Fruit fly (Drosophila melanogaster) whole organism, prepupa: ENCODE measurements around the gene Men-b.

Experiments used
- Blimp-1 ChIP-seq: fragments of 200-800 bp; sonication (Bioruptor generic); optimal IDR thresholded peaks from 3 replicates; lab custom pipeline; 2017; ENCODE audit warnings: missing biosample characterization, missing genetic modification characterization, mild to moderate bottlenecking, moderate library complexity, missing genetic modification reagents
- CG10631 ChIP-seq: fragments of 200-800 bp; sonication (Bioruptor generic); optimal IDR thresholded peaks from 2 replicates; lab custom pipeline; 2016; ENCODE audit warnings: missing biosample characterization, missing genetic modification characterization
- CG10669 ChIP-seq: fragments of 200-800 bp; sonication (Bioruptor generic); optimal IDR thresholded peaks from 3 replicates; lab custom pipeline; 2018; ENCODE audit warnings: missing biosample characterization, mild to moderate bottlenecking, missing genetic modification characterization, moderate library complexity
- CG11294 ChIP-seq: fragments of 200-800 bp; sonication (Bioruptor generic); IDR thresholded peaks from 2 replicates; pipeline ENCODE4 v1.3.6; 2022; ENCODE audit warnings: missing biosample characterization, missing genetic modification characterization
- CG11762 ChIP-seq: fragments of 200-800 bp; sonication (Bioruptor generic); optimal IDR thresholded peaks from 3 replicates; lab custom pipeline; 2016; ENCODE audit warnings: missing biosample characterization, missing genetic modification characterization; ENCODE audit not compliant: insufficient read depth
- CG11902 ChIP-seq: fragments of 200-800 bp; sonication (Bioruptor generic); optimal IDR thresholded peaks from 3 replicates; lab custom pipeline; 2016; ENCODE audit warnings: missing biosample characterization, missing genetic modification characterization
- CG15336 ChIP-seq: fragments of 200-800 bp; sonication (Bioruptor generic); IDR thresholded peaks from 2 replicates; pipeline ENCODE4 v1.3.6; 2022; ENCODE audit warnings: missing biosample characterization, missing genetic modification characterization
- CG1621 ChIP-seq: fragments of 200-800 bp; sonication (Bioruptor generic); optimal IDR thresholded peaks from 3 replicates; lab custom pipeline; 2018; ENCODE audit warnings: missing biosample characterization, mild to moderate bottlenecking, missing genetic modification characterization
- CG16779 ChIP-seq: fragments of 200-800 bp; sonication (Bioruptor generic); optimal IDR thresholded peaks from 3 replicates; lab custom pipeline; 2017; ENCODE audit warnings: missing biosample characterization, mild to moderate bottlenecking, missing genetic modification characterization
- CG32006 ChIP-seq: fragments of 200-800 bp; sonication (Bioruptor generic); optimal IDR thresholded peaks from 3 replicates; lab custom pipeline; 2017; ENCODE audit warnings: missing biosample characterization, mild to moderate bottlenecking, missing genetic modification characterization
- CG34406 ChIP-seq: fragments of 200-800 bp; sonication (Bioruptor generic); optimal IDR thresholded peaks from 3 replicates; lab custom pipeline; 2016; ENCODE audit warnings: missing biosample characterization, missing genetic modification characterization
- CG3919 ChIP-seq: fragments of 200-800 bp; sonication (Bioruptor generic); optimal IDR thresholded peaks from 3 replicates; lab custom pipeline; 2016; ENCODE audit warnings: missing biosample characterization, missing genetic modification characterization
- CG6163 ChIP-seq: fragments of 200-800 bp; sonication (Bioruptor generic); IDR thresholded peaks from 3 replicates; pipeline ENCODE4 v1.3.6; 2022; ENCODE audit warnings: missing biosample characterization, missing genetic modification characterization
- CG6792 ChIP-seq: fragments of 200-800 bp; sonication (Bioruptor generic); optimal IDR thresholded peaks from 3 replicates; lab custom pipeline; 2016; ENCODE audit warnings: missing biosample characterization, missing genetic modification characterization
- CG6808 ChIP-seq: fragments of 200-800 bp; sonication (Bioruptor generic); optimal IDR thresholded peaks from 3 replicates; lab custom pipeline; 2017; ENCODE audit warnings: missing biosample characterization, missing genetic modification characterization, mild to moderate bottlenecking, moderate library complexity, missing genetic modification reagents
- CG6854 ChIP-seq: fragments of 200-800 bp; sonication (Bioruptor generic); optimal IDR thresholded peaks from 2 replicates; lab custom pipeline; 2017; ENCODE audit warnings: missing biosample characterization, mild to moderate bottlenecking, missing genetic modification characterization
- CG7368 ChIP-seq: fragments of 200-800 bp; sonication (Bioruptor generic); optimal IDR thresholded peaks from 3 replicates; lab custom pipeline; 2016; ENCODE audit warnings: missing biosample characterization, missing genetic modification characterization
- CG9139 ChIP-seq: fragments of 200-800 bp; sonication (Bioruptor generic); optimal IDR thresholded peaks from 3 replicates; lab custom pipeline; 2017; ENCODE audit warnings: missing biosample characterization, mild to moderate bottlenecking, missing genetic modification characterization
- Eip75B ChIP-seq: fragments of 200-800 bp; sonication (Bioruptor generic); optimal IDR thresholded peaks from 3 replicates; lab custom pipeline; 2016; ENCODE audit warnings: missing biosample characterization, missing genetic modification characterization
- Eip78C ChIP-seq: fragments of 200-800 bp; sonication (Bioruptor generic); peaks from one replicate; lab custom pipeline; 2016; ENCODE audit warnings: missing biosample characterization, missing genetic modification characterization
- Eip93F ChIP-seq: fragments of 200-800 bp; sonication (Bioruptor generic); optimal IDR thresholded peaks from 2 replicates; lab custom pipeline; 2016; ENCODE audit warnings: missing biosample characterization, mild to moderate bottlenecking, missing genetic modification characterization
- Ets21C ChIP-seq: fragments of 200-800 bp; sonication (Bioruptor generic); optimal IDR thresholded peaks from 3 replicates; lab custom pipeline; 2016; ENCODE audit warnings: missing biosample characterization, missing genetic modification characterization
- Ets96B ChIP-seq: fragments of 200-800 bp; optimal IDR thresholded peaks from 2 replicates; lab custom pipeline; 2019; ENCODE audit warnings: missing biosample characterization, mild to moderate bottlenecking, missing genetic modification characterization, moderate library complexity
- Gug ChIP-seq: fragments of 200-800 bp; sonication (Bioruptor generic); IDR thresholded peaks from 2 replicates; pipeline ENCODE4 v1.3.6; 2022; ENCODE audit warnings: missing biosample characterization, missing genetic modification characterization
- Hr38 ChIP-seq: sonication (Bioruptor generic); optimal IDR thresholded peaks from 2 replicates; lab custom pipeline; 2016; ENCODE audit warnings: missing biosample characterization, missing genetic modification characterization
- Hr39 ChIP-seq: fragments of 200-800 bp; sonication (Bioruptor generic); optimal IDR thresholded peaks from 2 replicates; lab custom pipeline; 2016; ENCODE audit warnings: missing biosample characterization, missing genetic modification characterization
- Hr4 ChIP-seq: fragments of 200-800 bp; sonication (Bioruptor generic); optimal IDR thresholded peaks from 3 replicates; lab custom pipeline; 2016; ENCODE audit warnings: missing biosample characterization, missing genetic modification characterization
- Lpt ChIP-seq: fragments of 200-800 bp; sonication (Bioruptor generic); optimal IDR thresholded peaks from 3 replicates; lab custom pipeline; 2016; ENCODE audit warnings: missing biosample characterization, missing genetic modification characterization
- Met ChIP-seq: fragments of 200-800 bp; sonication (Bioruptor generic); optimal IDR thresholded peaks from 3 replicates; lab custom pipeline; 2016; ENCODE audit warnings: missing biosample characterization, missing genetic modification characterization
- OdsH ChIP-seq: fragments of 200-800 bp; sonication (Bioruptor generic); optimal IDR thresholded peaks from 3 replicates; lab custom pipeline; 2016; ENCODE audit warnings: missing biosample characterization, missing genetic modification characterization
- Smox ChIP-seq: fragments of 200-800 bp; sonication (Bioruptor generic); optimal IDR thresholded peaks from 3 replicates; lab custom pipeline; 2016; ENCODE audit warnings: missing biosample characterization, missing genetic modification characterization
- Sox102F ChIP-seq: fragments of 200-800 bp; sonication (Bioruptor generic); optimal IDR thresholded peaks from 2 replicates; lab custom pipeline; 2016; ENCODE audit warnings: missing biosample characterization, mild to moderate bottlenecking, missing genetic modification characterization
- Sox15 ChIP-seq: fragments of 200-800 bp; sonication (Bioruptor generic); optimal IDR thresholded peaks from 3 replicates; lab custom pipeline; 2016; ENCODE audit warnings: missing biosample characterization, missing genetic modification characterization
- achi ChIP-seq: fragments of 200-800 bp; sonication (Bioruptor generic); optimal IDR thresholded peaks from 3 replicates; lab custom pipeline; 2016; ENCODE audit warnings: missing biosample characterization, missing genetic modification characterization
- acj6 ChIP-seq: fragments of 200-800 bp; sonication (Bioruptor generic); optimal IDR thresholded peaks from 3 replicates; lab custom pipeline; 2016; ENCODE audit warnings: missing biosample characterization, missing genetic modification characterization
- cyc ChIP-seq: fragments of 200-800 bp; sonication (Bioruptor generic); optimal IDR thresholded peaks from 3 replicates; lab custom pipeline; 2016; ENCODE audit warnings: missing biosample characterization, missing genetic modification characterization
- dac ChIP-seq: fragments of 200-800 bp; sonication (Bioruptor generic); optimal IDR thresholded peaks from 2 replicates; lab custom pipeline; 2017; ENCODE audit warnings: missing biosample characterization, mild to moderate bottlenecking, missing genetic modification characterization
- esn ChIP-seq: fragments of 200-800 bp; sonication (Bioruptor generic); optimal IDR thresholded peaks from 2 replicates; lab custom pipeline; 2016; ENCODE audit warnings: missing biosample characterization, mild to moderate bottlenecking, missing genetic modification characterization, moderate library complexity
- fd59A ChIP-seq: fragments of 200-800 bp; sonication (Bioruptor generic); optimal IDR thresholded peaks from 2 replicates; lab custom pipeline; 2017; ENCODE audit warnings: missing biosample characterization, mild to moderate bottlenecking, missing genetic modification characterization, missing genetic modification reagents
- fd85E ChIP-seq: fragments of 200-800 bp; sonication (Bioruptor generic); optimal IDR thresholded peaks from 3 replicates; lab custom pipeline; 2016; ENCODE audit warnings: missing biosample characterization, missing genetic modification characterization
- fkh ChIP-seq: fragments of 200-800 bp; sonication (Bioruptor generic); optimal IDR thresholded peaks from 3 replicates; lab custom pipeline; 2017; ENCODE audit warnings: missing biosample characterization, mild to moderate bottlenecking, missing genetic modification characterization, moderate library complexity
- lz ChIP-seq: fragments of 200-800 bp; sonication (Bioruptor generic); optimal IDR thresholded peaks from 3 replicates; lab custom pipeline; 2016; ENCODE audit warnings: missing biosample characterization, missing genetic modification characterization
- net ChIP-seq: fragments of 200-800 bp; sonication (Bioruptor generic); optimal IDR thresholded peaks from 3 replicates; lab custom pipeline; 2016; ENCODE audit warnings: missing biosample characterization, missing genetic modification characterization
- pdm3 ChIP-seq: fragments of 200-800 bp; sonication (Bioruptor generic); optimal IDR thresholded peaks from 3 replicates; lab custom pipeline; 2016; ENCODE audit warnings: missing biosample characterization, missing genetic modification characterization
- spab ChIP-seq: fragments of 200-800 bp; sonication (Bioruptor generic); optimal IDR thresholded peaks from 2 replicates; lab custom pipeline; 2017; ENCODE audit warnings: missing biosample characterization, mild to moderate bottlenecking, missing genetic modification characterization, missing genetic modification reagents
- ss ChIP-seq, 2 experiments: fragments of 200-800 bp; sonication (Bioruptor generic); optimal IDR thresholded peaks; 2 replicates in 1 of 2; 3 replicates in 1 of 2; lab custom pipeline; 2017 to 2018; ENCODE audit warnings: mild to moderate bottlenecking in 2 of 2, missing biosample characterization in 2 of 2, missing genetic modification characterization in 2 of 2, moderate library complexity in 1 of 2
- svp ChIP-seq: fragments of 200-800 bp; sonication (Bioruptor generic); peaks from one replicate; lab custom pipeline; 2016; ENCODE audit warnings: missing biosample characterization, missing genetic modification characterization
- topi ChIP-seq: fragments of 200-800 bp; sonication (Bioruptor generic); optimal IDR thresholded peaks from 3 replicates; lab custom pipeline; 2016; ENCODE audit warnings: missing biosample characterization, missing genetic modification characterization
- vri ChIP-seq: fragments of 200-800 bp; sonication (Bioruptor generic); optimal IDR thresholded peaks from 3 replicates; lab custom pipeline; 2016; ENCODE audit warnings: missing biosample characterization, mild to moderate bottlenecking, missing genetic modification characterization

Gene Men-b

DNA sequence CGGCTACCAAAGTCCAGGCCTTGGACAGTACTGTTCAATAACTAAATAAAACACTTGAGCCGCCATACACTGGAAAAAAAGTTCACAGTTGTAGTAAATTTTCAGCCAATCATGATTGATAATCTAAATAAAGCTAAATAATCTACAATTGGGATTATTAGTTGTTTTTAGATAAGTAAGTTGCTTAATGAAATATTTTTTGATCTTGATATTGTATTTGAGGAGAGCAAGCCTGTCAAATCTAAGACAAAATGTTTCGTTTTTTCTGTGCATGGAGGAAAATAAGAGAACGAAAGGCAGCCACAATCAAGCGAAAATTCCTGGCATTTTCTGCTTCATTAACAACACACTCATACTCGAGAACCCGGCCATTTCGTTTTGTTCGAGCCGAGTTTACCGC is 19.7 kb downstream of the Men-b start (continued):
- TF ChIP-seq Gug (no peak), fd85E (no peak), CG7368 (GFP tag; lab: Kevin White, UChicago) (peak; percentile 15), CG32006 (no peak), CG1621 (no peak), cyc (peak; percentile 71), ss (GFP tag; optimal IDR thresholded peaks at IDR 0.05; lab: Kevin White, UChicago) (peak in 1 of 2 experiments; percentile 28), Sox15 (GFP tag; lab: Kevin White, UChicago) (peak; percentile 10), OdsH (GFP tag; lab: Kevin White, UChicago) (peak; percentile 43), Ets21C (GFP tag; lab: Kevin White, UChicago) (peak; percentile 24), CG10631 (GFP tag; lab: Kevin White, UChicago) (peak; percentile 20), spab (GFP tag; lab: Kevin White, UChicago) (peak; percentile 45), CG6163 (GFP tag; lab: Robert Waterston, UW) (no peak; the same call in 2 of the 3 replicates), CG11294 (GFP tag; lab: Robert Waterston, UW) (no peak), CG10669 (GFP tag; lab: Kevin White, UChicago) (peak; percentile 38), svp (GFP tag; lab: Kevin White, UChicago) (peak; percentile 89), CG11762 (GFP tag; lab: Kevin White, UChicago) (peak; percentile 4), CG15336 (GFP tag; lab: Robert Waterston, UW) (no peak), Hr39 (GFP tag; lab: Kevin White, UChicago) (peak; percentile 63), CG3919 (peak; percentile 45)

DNA sequence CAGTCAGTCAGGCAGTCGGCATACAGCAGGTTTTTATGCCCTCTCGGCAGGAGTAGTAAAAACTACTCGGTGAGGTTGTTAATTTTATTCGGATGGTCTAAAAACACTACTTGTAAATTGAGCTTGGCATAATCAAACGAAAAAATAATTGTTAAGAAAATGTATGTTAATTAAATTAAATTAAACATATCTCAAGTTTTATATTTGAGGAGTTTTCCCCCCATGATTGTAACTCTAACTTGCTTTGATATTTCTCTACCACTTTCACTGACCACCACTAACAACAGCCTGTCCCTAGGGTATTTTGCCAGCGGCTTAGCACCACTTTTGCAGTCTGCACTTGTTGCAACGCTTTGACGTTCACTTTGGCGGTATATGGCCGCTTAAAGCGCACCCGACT is 24.2 kb downstream of the Men-b start:
- TF ChIP-seq fd59A (GFP tag; lab: Kevin White, UChicago) (peak; percentile 57), fkh (GFP tag; lab: Kevin White, UChicago) (no peak), CG3919 (peak; percentile 50), CG6808 (GFP tag; lab: Kevin White, UChicago) (peak; percentile 62), Blimp-1 (GFP tag; lab: Kevin White, UChicago) (peak; percentile 49), CG9139 (GFP tag; lab: Kevin White, UChicago) (no peak), dac (GFP tag; lab: Kevin White, UChicago) (no peak), Hr39 (GFP tag; lab: Kevin White, UChicago) (peak; percentile 2), CG16779 (tag; lab: Kevin White, UChicago) (peak; percentile 13), pdm3 (peak; percentile 33), Sox15 (GFP tag; lab: Kevin White, UChicago) (no peak), CG11294 (GFP tag; lab: Robert Waterston, UW) (0 out of 2 replicates have a peak, but pooled peaks have one; percentile 8), achi (GFP tag; lab: Kevin White, UChicago) (peak; percentile 68), CG6792 (peak; percentile 24), Eip78C (GFP tag; lab: Kevin White, UChicago) (peak; percentile 81), esn (GFP tag; lab: Kevin White, UChicago) (peak; percentile 42), Eip93F (GFP tag; lab: Kevin White, UChicago) (no peak), CG6854 (GFP tag; lab: Kevin White, UChicago) (no peak), vri (no peak), CG10669 (GFP tag; lab: Kevin White, UChicago) (peak; percentile 46), ss (GFP tag; optimal IDR thresholded peaks at IDR 0.05; lab: Kevin White, UChicago) (peak in 1 of 2 experiments; percentile 32), Lpt (GFP tag; lab: Kevin White, UChicago) (peak; percentile 8), Sox102F (GFP tag; lab: Kevin White, UChicago) (peak; percentile 32), Smox (GFP tag; lab: Kevin White, UChicago) (peak; percentile 36), svp (GFP tag; lab: Kevin White, UChicago) (peak; percentile 67), CG32006 (peak; percentile 66), Eip75B (GFP tag; lab: Kevin White, UChicago) (peak; percentile 9), Hr38 (GFP tag; lab: Kevin White, UChicago) (no peak), Met (GFP tag; lab: Kevin White, UChicago) (peak; percentile 28), Hr4 (GFP tag; lab: Kevin White, UChicago) (peak; percentile 53), CG15336 (GFP tag; lab: Robert Waterston, UW) (peak; percentile 63), Ets96B (tag; lab: Kevin White, UChicago) (peak; percentile 37), topi (GFP tag; lab: Kevin White, UChicago) (peak; percentile 27), CG11902 (GFP tag; lab: Kevin White, UChicago) (no peak), CG10631 (GFP tag; lab: Kevin White, UChicago) (peak; percentile 46), CG34406 (GFP tag; lab: Kevin White, UChicago) (peak; percentile 21), lz (no peak), acj6 (GFP tag; lab: Kevin White, UChicago) (peak; percentile 29), CG7368 (GFP tag; lab: Kevin White, UChicago) (no peak), net (GFP tag; lab: Kevin White, UChicago) (no peak), CG11762 (GFP tag; lab: Kevin White, UChicago) (peak; percentile 18)
